Worm (Caenorhabditis elegans) whole organism, L2 larva: ENCODE measurements around the gene clec-85.

Source experiments
- C34F6.9 ChIP-seq: fragments of 150-350 bp; optimal IDR thresholded peaks from 2 replicates; lab custom pipeline; 2014; ENCODE audit warnings: missing biosample characterization, missing genetic modification characterization
- F13H6.1 ChIP-seq: sonication (generic microtip); optimal IDR thresholded peaks from 2 replicates; lab custom pipeline; 2016; ENCODE audit warnings: missing genetic modification characterization, missing compliant biosample characterization
- Y55F3AM.14 ChIP-seq: fragments of 200-800 bp; sonication (Bioruptor generic); optimal IDR thresholded peaks from 2 replicates; lab custom pipeline; 2018; ENCODE audit warnings: mild to moderate bottlenecking, missing genetic modification characterization, missing compliant biosample characterization
- aly-2 ChIP-seq: fragments of 150-350 bp; optimal IDR thresholded peaks from 2 replicates; lab custom pipeline; 2014; ENCODE audit warnings: missing biosample characterization, missing genetic modification characterization
- ceh-82 ChIP-seq: fragments of 150-350 bp; optimal IDR thresholded peaks from 2 replicates; lab custom pipeline; 2014; ENCODE audit warnings: missing biosample characterization, missing genetic modification characterization
- egl-27 ChIP-seq: sonication (generic microtip); optimal IDR thresholded peaks from 3 replicates; lab custom pipeline; 2017; ENCODE audit warnings: missing biosample characterization, missing genetic modification reagents, missing genetic modification characterization
- elt-3 ChIP-seq: sonication (generic microtip); optimal IDR thresholded peaks from 2 replicates; lab custom pipeline; 2017; ENCODE audit warnings: missing biosample characterization, missing genetic modification characterization
- gmeb-1 ChIP-seq: fragments of 150-350 bp; optimal IDR thresholded peaks from 2 replicates; lab custom pipeline; 2014; ENCODE audit warnings: missing biosample characterization, missing genetic modification characterization
- lin-11 ChIP-seq: fragments of 150-350 bp; sonication (generic microtip); optimal IDR thresholded peaks from 2 replicates; lab custom pipeline; 2014; ENCODE audit warnings: missing biosample characterization, missing genetic modification characterization, inconsistent platforms, mixed read lengths
- lin-13 ChIP-seq: fragments of 150-350 bp; optimal IDR thresholded peaks from 2 replicates; lab custom pipeline; 2014; ENCODE audit warnings: missing biosample characterization, missing genetic modification reagents, missing genetic modification characterization
- lin-39 ChIP-seq: fragments of 150-350 bp; optimal IDR thresholded peaks from 2 replicates; lab custom pipeline; 2014; ENCODE audit warnings: missing biosample characterization, missing genetic modification reagents, missing genetic modification characterization
- lsy-2 ChIP-seq, 2 experiments: fragments of 150-350 bp in 1 of 2; sonication (generic microtip) in 1 of 2; optimal IDR thresholded peaks; 2 replicates each; lab custom pipeline; 2014 to 2017; ENCODE audit warnings: missing biosample characterization in 2 of 2, missing genetic modification characterization in 2 of 2
- nhr-10 ChIP-seq: sonication (generic microtip); optimal IDR thresholded peaks from 2 replicates; lab custom pipeline; 2017; ENCODE audit warnings: missing biosample characterization, missing genetic modification characterization
- nhr-11 ChIP-seq: fragments of 150-350 bp; optimal IDR thresholded peaks from 2 replicates; lab custom pipeline; 2014; ENCODE audit warnings: missing biosample characterization, missing genetic modification characterization
- nhr-12 ChIP-seq: fragments of 150-350 bp; optimal IDR thresholded peaks from 2 replicates; lab custom pipeline; 2014; ENCODE audit warnings: missing biosample characterization, missing genetic modification characterization
- nhr-129 ChIP-seq: fragments of 150-350 bp; optimal IDR thresholded peaks from 2 replicates; lab custom pipeline; 2014; ENCODE audit warnings: missing biosample characterization, missing genetic modification characterization
- nhr-23 ChIP-seq: fragments of 150-350 bp; optimal IDR thresholded peaks from 2 replicates; lab custom pipeline; 2014; ENCODE audit warnings: missing biosample characterization, missing genetic modification reagents, missing genetic modification characterization
- nhr-237 ChIP-seq: fragments of 150-350 bp; optimal IDR thresholded peaks from 2 replicates; lab custom pipeline; 2014; ENCODE audit warnings: missing biosample characterization, missing genetic modification characterization
- nhr-25 ChIP-seq: fragments of 150-350 bp; sonication (generic microtip); optimal IDR thresholded peaks from 3 replicates; lab custom pipeline; 2014; ENCODE audit warnings: missing biosample characterization, missing genetic modification characterization
- nhr-6 ChIP-seq: fragments of 150-350 bp; optimal IDR thresholded peaks from 2 replicates; lab custom pipeline; 2014; ENCODE audit warnings: missing biosample characterization, missing genetic modification characterization
- nhr-77 ChIP-seq: fragments of 150-350 bp; optimal IDR thresholded peaks from 2 replicates; lab custom pipeline; 2014; ENCODE audit warnings: missing biosample characterization, missing genetic modification characterization
- sma-3 ChIP-seq: sonication (generic microtip); optimal IDR thresholded peaks from 2 replicates; lab custom pipeline; 2016; ENCODE audit warnings: missing genetic modification reagents, missing genetic modification characterization, missing compliant biosample characterization
- sma-9 ChIP-seq, 2 experiments: fragments of 150-350 bp in 1 of 2; sonication (generic microtip) in 1 of 2; optimal IDR thresholded peaks; 2 replicates each; lab custom pipeline; 2014 to 2016; ENCODE audit warnings: missing genetic modification characterization in 2 of 2, mild to moderate bottlenecking in 1 of 2, missing biosample characterization in 1 of 2, missing compliant biosample characterization in 1 of 2, missing genetic modification reagents in 1 of 2, moderate library complexity in 1 of 2
- snpc-4 ChIP-seq: fragments of 150-350 bp; optimal IDR thresholded peaks from 2 replicates; lab custom pipeline; 2014; ENCODE audit warnings: missing biosample characterization, missing genetic modification characterization
- unc-55 ChIP-seq: fragments of 150-350 bp; sonication (generic microtip); optimal IDR thresholded peaks from 3 replicates; lab custom pipeline; 2014; ENCODE audit warnings: missing biosample characterization, missing genetic modification reagents, missing genetic modification characterization
- unc-62 ChIP-seq: fragments of 150-350 bp; optimal IDR thresholded peaks from 2 replicates; lab custom pipeline; 2014; ENCODE audit warnings: missing biosample characterization, missing genetic modification reagents, missing genetic modification characterization
- zag-1 ChIP-seq: fragments of 150-350 bp; optimal IDR thresholded peaks from 2 replicates; lab custom pipeline; 2014; ENCODE audit warnings: missing biosample characterization, missing genetic modification characterization
- ztf-1 ChIP-seq: fragments of 200-800 bp; sonication (Bioruptor generic); conservative IDR thresholded peaks from 2 replicates; pipeline ENCODE4 v1.3.6; 2022; ENCODE audit warnings: missing genetic modification characterization, missing compliant biosample characterization
- ztf-11 ChIP-seq: sonication (generic microtip); optimal IDR thresholded peaks from 2 replicates; lab custom pipeline; 2017; ENCODE audit warnings: missing biosample characterization, missing genetic modification characterization
- ztf-4 ChIP-seq: fragments of 150-350 bp; optimal IDR thresholded peaks from 2 replicates; lab custom pipeline; 2014; ENCODE audit warnings: missing biosample characterization, missing genetic modification characterization

Gene clec-85

DNA sequence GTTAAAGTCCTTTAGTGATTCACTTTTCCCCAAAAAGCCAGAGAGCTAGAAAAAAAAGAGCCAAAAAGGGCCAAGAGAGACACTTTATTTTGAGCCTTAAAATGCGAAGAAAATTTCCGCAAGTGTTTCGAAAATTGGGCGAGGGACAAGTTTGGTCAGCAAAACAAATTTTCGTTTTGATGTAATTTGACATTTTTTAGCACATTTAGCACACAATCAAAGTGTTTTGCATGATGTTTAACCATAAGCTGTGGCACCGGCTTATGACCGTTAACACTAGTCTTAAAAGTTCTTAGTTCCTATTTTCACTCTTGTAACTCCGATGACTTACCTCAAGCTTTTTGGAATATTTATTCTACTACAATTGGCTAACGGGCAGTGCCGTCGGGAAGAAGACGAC lies 30.3 kb upstream of the clec-85 start, which contains the start of gene Y54G2A.37:
Y54G2A.37 (plus strand) TSS at position 301 of the 400 bp plus-strand sequence.
- TF ChIP-seq ztf-4 (tag; lab: Kevin White, UChicago) = no peak
- TF ChIP-seq lin-11 (tag; lab: Kevin White, UChicago) = no peak
- no peak for TF ChIP-seq nhr-11 (tag; lab: Kevin White, UChicago)
- TF ChIP-seq sma-3 (GFP tag; lab: Kevin White, UChicago) = no peak
- TF ChIP-seq nhr-25 (tag; lab: Kevin White, UChicago) = no peak
- TF ChIP-seq unc-55 (GFP tag; lab: Kevin White, UChicago) = no peak
- TF ChIP-seq nhr-77 (tag; lab: Kevin White, UChicago) = no peak
- no peak for TF ChIP-seq ztf-11 (tag; lab: Kevin White, UChicago)

DNA sequence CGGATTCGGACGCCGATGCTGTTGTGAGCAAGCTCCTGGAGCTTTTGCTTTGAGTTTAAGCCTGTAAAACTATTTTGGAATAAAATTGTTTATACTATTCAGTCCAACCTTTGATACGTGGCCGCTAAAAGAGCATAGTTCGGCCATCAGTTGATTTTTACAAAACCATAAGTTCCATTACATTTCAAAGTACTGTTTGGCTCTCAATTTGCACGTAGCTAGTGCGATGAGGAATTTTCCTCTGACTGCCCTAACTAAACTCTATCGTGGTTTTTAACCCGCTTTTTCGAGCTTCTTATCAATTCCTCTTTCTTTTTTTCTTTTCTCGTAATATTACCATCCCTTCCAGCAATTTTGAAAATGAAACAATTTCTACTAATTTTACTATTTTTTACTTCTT lies 27.2 kb upstream of the clec-85 start, which contains the start of gene clec-80:
clec-80 (plus strand) TSS at position 301 of the 400 bp plus-strand sequence.
- no peak for TF ChIP-seq lin-13 (GFP tag; lab: Kevin White, UChicago)
- no peak for TF ChIP-seq snpc-4 (tag; lab: Kevin White, UChicago)
- TF ChIP-seq nhr-237 (tag; lab: Kevin White, UChicago) = no peak
- no peak for TF ChIP-seq nhr-129
- TF ChIP-seq ztf-1 (GFP tag; lab: Robert Waterston, UW) = no peak
- no peak for TF ChIP-seq ceh-82 (tag; lab: Kevin White, UChicago)
- TF ChIP-seq nhr-10 (tag; lab: Kevin White, UChicago) = no peak
- TF ChIP-seq nhr-6 (tag; lab: Kevin White, UChicago) = no peak
- no peak for TF ChIP-seq nhr-25 (tag; lab: Kevin White, UChicago)
- TF ChIP-seq elt-3 (tag; lab: Kevin White, UChicago) = no peak
- no peak for TF ChIP-seq gmeb-1 (tag; lab: Kevin White, UChicago)
- TF ChIP-seq unc-55 (GFP tag; lab: Kevin White, UChicago) = no peak
- TF ChIP-seq ztf-4 (tag; lab: Kevin White, UChicago) = no peak

ce11 chrIV:2825460-2826103 lies 25.1 kb upstream of the clec-85 start:
- TF ChIP-seq aly-2 (no peak), nhr-23 (tag; lab: Kevin White, UChicago) (no peak)

- TF ChIP-seq snpc-4 (tag; lab: Kevin White, UChicago) (no peak), egl-27 (no peak), zag-1 (tag; lab: Kevin White, UChicago) (no peak), nhr-129 (no peak), unc-62 (GFP tag; lab: Kevin White, UChicago) (no peak), nhr-77 (tag; lab: Kevin White, UChicago) (no peak), sma-9 (GFP tag; optimal IDR thresholded peaks at IDR 0.05; lab: Kevin White, UChicago) (no peak), sma-9 (tag; optimal IDR thresholded peaks at IDR 0.05; lab: Kevin White, UChicago) (no peak), Y55F3AM.14 (GFP tag; lab: Kevin White, UChicago) (no peak), ceh-82 (tag; lab: Kevin White, UChicago) (no peak), ztf-11 (tag; lab: Kevin White, UChicago) (no peak), lin-39 (no peak)
These were observed 24.4 kb upstream of the clec-85 start for ce11 chrIV:2826335-2826734.

DNA sequence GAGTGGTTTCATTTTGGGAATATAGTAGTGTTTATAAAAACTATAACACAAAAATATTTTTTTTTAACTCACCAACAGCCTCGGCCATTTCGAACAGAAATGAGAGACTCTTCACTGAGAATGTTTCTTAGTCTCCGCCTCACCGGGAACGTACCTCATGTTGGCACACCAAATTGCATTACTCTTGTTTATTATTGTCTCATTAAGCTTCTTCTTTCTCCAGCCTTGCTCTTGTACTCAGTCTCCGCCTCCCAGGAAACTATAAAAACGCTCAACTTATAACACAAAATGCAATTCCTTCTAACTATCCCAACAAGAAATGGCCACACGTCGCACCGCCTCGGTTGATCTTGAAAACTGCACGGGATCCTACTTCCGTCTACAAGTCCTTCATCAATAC lies 18.1 kb upstream of the clec-85 start, which contains the start of the genes Y54G2A.48 and pudl-1:
Y54G2A.48 (minus strand) TSS at position 101 of the 400 bp plus-strand sequence.
pudl-1 (plus strand) TSS at position 320 of the 400 bp plus-strand sequence.
- TF ChIP-seq sma-3 (GFP tag; lab: Kevin White, UChicago) (no peak), F13H6.1 (tag; lab: Kevin White, UChicago) (no peak), unc-62 (GFP tag; lab: Kevin White, UChicago) (no peak), nhr-11 (tag; lab: Kevin White, UChicago) (no peak), zag-1 (tag; lab: Kevin White, UChicago) (no peak), nhr-12 (tag; lab: Kevin White, UChicago) (no peak), lsy-2 (tag; optimal IDR thresholded peaks at IDR 0.05; lab: Kevin White, UChicago) (no peak), ztf-4 (tag; lab: Kevin White, UChicago) (no peak), C34F6.9 (tag; lab: Kevin White, UChicago) (no peak), nhr-23 (tag; lab: Kevin White, UChicago) (no peak), lin-39 (no peak), gmeb-1 (tag; lab: Kevin White, UChicago) (no peak)
